Fruit fly (Drosophila melanogaster) whole organism, embryonic: ENCODE measurements around the gene CG9254.
A peak's percentile ranks its signal among the peaks of the same experiment; 100 is the strongest.

Source experiments
- Atf-2 ChIP-seq: fragments of 200-800 bp; sonication (Bioruptor generic); optimal IDR thresholded peaks from 2 replicates; lab custom pipeline; 2016; ENCODE audit warnings: missing biosample characterization, missing genetic modification characterization
- Bteb2 ChIP-seq: fragments of 200-800 bp; sonication (Bioruptor generic); optimal IDR thresholded peaks from 2 replicates; lab custom pipeline; 2016; ENCODE audit warnings: missing biosample characterization, missing genetic modification characterization
- CG10462 ChIP-seq: fragments of 200-800 bp; sonication (Bioruptor generic); optimal IDR thresholded peaks from 2 replicates; lab custom pipeline; 2016; ENCODE audit warnings: missing biosample characterization, missing genetic modification characterization
- CG11398 ChIP-seq: fragments of 200-800 bp; sonication (Bioruptor generic); optimal IDR thresholded peaks from 2 replicates; lab custom pipeline; 2016; ENCODE audit warnings: missing biosample characterization, missing genetic modification characterization
- CG12769 ChIP-seq: fragments of 200-800 bp; sonication (Bioruptor generic); optimal IDR thresholded peaks from 2 replicates; lab custom pipeline; 2019; ENCODE audit warnings: missing biosample characterization, mild to moderate bottlenecking, missing genetic modification characterization, moderate library complexity
- CG13123 ChIP-seq: fragments of 200-800 bp; sonication (Bioruptor generic); optimal IDR thresholded peaks from 2 replicates; lab custom pipeline; 2016; ENCODE audit warnings: missing biosample characterization, missing genetic modification characterization
- CG13894 ChIP-seq: fragments of 200-800 bp; sonication (Bioruptor generic); optimal IDR thresholded peaks from 3 replicates; lab custom pipeline; 2018; ENCODE audit warnings: missing biosample characterization, mild to moderate bottlenecking, missing genetic modification characterization, moderate library complexity
- CG1529 ChIP-seq: fragments of 200-800 bp; sonication (Bioruptor generic); optimal IDR thresholded peaks from 3 replicates; lab custom pipeline; 2018; ENCODE audit warnings: missing biosample characterization, missing genetic modification characterization
- CG15601 ChIP-seq: fragments of 200-800 bp; sonication (Bioruptor generic); optimal IDR thresholded peaks from 3 replicates; lab custom pipeline; 2019; ENCODE audit warnings: missing biosample characterization, mild to moderate bottlenecking, missing genetic modification characterization, moderate library complexity
- CG17385 ChIP-seq: fragments of 200-800 bp; sonication (Bioruptor generic); optimal IDR thresholded peaks from 3 replicates; lab custom pipeline; 2018; ENCODE audit warnings: missing biosample characterization, mild to moderate bottlenecking, missing genetic modification characterization
- CG18262 ChIP-seq: fragments of 200-800 bp; optimal IDR thresholded peaks from 3 replicates; lab custom pipeline; 2019; ENCODE audit warnings: missing biosample characterization, mild to moderate bottlenecking, missing genetic modification characterization, moderate library complexity
- CG2199 ChIP-seq: fragments of 200-800 bp; sonication (Bioruptor generic); IDR thresholded peaks from 3 replicates; pipeline ENCODE4 v1.3.6; 2022; ENCODE audit warnings: missing biosample characterization, missing genetic modification characterization
- CG32772 ChIP-seq: fragments of 200-800 bp; sonication (Bioruptor generic); IDR thresholded peaks from 2 replicates; pipeline ENCODE4 v1.3.6; 2022; ENCODE audit warnings: missing biosample characterization, missing genetic modification characterization
- CG3847 ChIP-seq: fragments of 200-800 bp; sonication (Bioruptor generic); IDR thresholded peaks from 2 replicates; pipeline ENCODE4 v1.3.6; 2022; ENCODE audit warnings: missing biosample characterization, missing genetic modification characterization
- CG4820 ChIP-seq: fragments of 200-800 bp; sonication (Bioruptor generic); optimal IDR thresholded peaks from 3 replicates; lab custom pipeline; 2016; ENCODE audit warnings: missing biosample characterization, missing genetic modification characterization
- CG5180 ChIP-seq: fragments of 200-800 bp; sonication (Bioruptor generic); optimal IDR thresholded peaks from 3 replicates; lab custom pipeline; 2017; ENCODE audit warnings: missing biosample characterization, missing genetic modification characterization, mild to moderate bottlenecking, moderate library complexity, missing genetic modification reagents
- CG6254 ChIP-seq: fragments of 200-800 bp; sonication (Bioruptor generic); optimal IDR thresholded peaks from 3 replicates; lab custom pipeline; 2017; ENCODE audit warnings: mild to moderate bottlenecking, missing biosample characterization, missing genetic modification reagents, missing genetic modification characterization
- CG7357 ChIP-seq: fragments of 200-800 bp; sonication (Bioruptor generic); IDR thresholded peaks from 3 replicates; pipeline ENCODE4 v1.3.6; 2022; ENCODE audit warnings: missing biosample characterization, missing genetic modification characterization
- CG7556 ChIP-seq: fragments of 200-800 bp; sonication (Bioruptor generic); optimal IDR thresholded peaks from 2 replicates; lab custom pipeline; 2017; ENCODE audit warnings: missing biosample characterization, mild to moderate bottlenecking, missing genetic modification characterization
- CG7745 ChIP-seq: fragments of 200-800 bp; sonication (Bioruptor generic); optimal IDR thresholded peaks from 2 replicates; lab custom pipeline; 2018; ENCODE audit warnings: missing biosample characterization, mild to moderate bottlenecking, missing genetic modification characterization, moderate library complexity
- CG8359 ChIP-seq: fragments of 200-800 bp; sonication (Bioruptor generic); optimal IDR thresholded peaks from 2 replicates; lab custom pipeline; 2017; ENCODE audit warnings: missing biosample characterization, mild to moderate bottlenecking, missing genetic modification characterization, borderline replicate concordance
- Chrac-16 ChIP-seq: fragments of 200-800 bp; sonication (Bioruptor generic); optimal IDR thresholded peaks from 3 replicates; lab custom pipeline; 2016; ENCODE audit warnings: missing biosample characterization, missing genetic modification characterization
- Fer2 ChIP-seq: fragments of 200-800 bp; sonication (Bioruptor generic); optimal IDR thresholded peaks from 2 replicates; lab custom pipeline; 2018; ENCODE audit warnings: missing biosample characterization, mild to moderate bottlenecking, missing genetic modification characterization, moderate library complexity
- Gsc ChIP-seq: fragments of 200-800 bp; sonication (Bioruptor generic); IDR thresholded peaks from 2 replicates; pipeline ENCODE4 v1.3.6; 2022; ENCODE audit warnings: missing biosample characterization, missing genetic modification characterization
- Poxn ChIP-seq: fragments of 200-800 bp; sonication (Bioruptor generic); IDR thresholded peaks from 2 replicates; pipeline ENCODE4 v1.3.6; 2022; ENCODE audit warnings: missing biosample characterization, missing genetic modification characterization
- Sox102F ChIP-seq: fragments of 200-800 bp; sonication (Bioruptor generic); optimal IDR thresholded peaks from 2 replicates; lab custom pipeline; 2018; ENCODE audit warnings: missing biosample characterization, mild to moderate bottlenecking, missing genetic modification characterization, moderate library complexity
- Spps ChIP-seq: fragments of 200-800 bp; sonication (Bioruptor generic); optimal IDR thresholded peaks from 2 replicates; lab custom pipeline; 2018; ENCODE audit warnings: missing biosample characterization, mild to moderate bottlenecking, missing genetic modification characterization
- Ssrp ChIP-seq: fragments of 200-800 bp; sonication (Bioruptor generic); optimal IDR thresholded peaks from 2 replicates; lab custom pipeline; 2018; ENCODE audit warnings: missing biosample characterization, mild to moderate bottlenecking, missing genetic modification characterization, moderate library complexity
- Stat92E ChIP-seq, 3 experiments: fragments of >200 bp in 2 of 3; fragments of 200-800 bp in 1 of 3; sonication (Bioruptor generic) in 1 of 3; optimal IDR thresholded peaks; 2 replicates each; lab custom pipeline; 2017 to 2019; ENCODE audit warnings: missing biosample characterization in 3 of 3, missing genetic modification characterization in 3 of 3, mild to moderate bottlenecking in 1 of 3, moderate library complexity in 1 of 3
- YL-1 ChIP-seq: fragments of 200-800 bp; sonication (Bioruptor generic); optimal IDR thresholded peaks from 3 replicates; lab custom pipeline; 2017; ENCODE audit warnings: missing biosample characterization, mild to moderate bottlenecking, missing genetic modification characterization
- abd-A ChIP-seq: fragments of 200-800 bp; sonication (Bioruptor generic); optimal IDR thresholded peaks from 3 replicates; lab custom pipeline; 2019; ENCODE audit warnings: missing biosample characterization, mild to moderate bottlenecking, missing genetic modification characterization, moderate library complexity
- aop ChIP-seq: fragments of 200-800 bp; sonication (Bioruptor generic); IDR thresholded peaks from 2 replicates; pipeline ENCODE4 v1.3.6; 2022; ENCODE audit warnings: missing biosample characterization, missing genetic modification characterization
- ase ChIP-seq: fragments of 200-800 bp; sonication (Bioruptor generic); IDR thresholded peaks from 3 replicates; pipeline ENCODE4 v1.3.6; 2022; ENCODE audit warnings: missing biosample characterization, missing genetic modification characterization
- bigmax ChIP-seq: fragments of 200-800 bp; sonication (Bioruptor generic); optimal IDR thresholded peaks from 2 replicates; lab custom pipeline; 2018; ENCODE audit warnings: missing biosample characterization, mild to moderate bottlenecking, missing genetic modification characterization
- cas ChIP-seq: fragments of 200-800 bp; sonication (Bioruptor generic); IDR thresholded peaks from 2 replicates; pipeline ENCODE4 v1.3.6; 2022; ENCODE audit warnings: missing biosample characterization, missing genetic modification characterization
- caup ChIP-seq: fragments of 200-800 bp; sonication (Bioruptor generic); optimal IDR thresholded peaks from 3 replicates; lab custom pipeline; 2017; ENCODE audit warnings: missing biosample characterization, mild to moderate bottlenecking, missing genetic modification characterization, moderate library complexity; ENCODE audit not compliant: severe bottlenecking
- ci ChIP-seq: fragments of 200-800 bp; sonication (Bioruptor generic); IDR thresholded peaks from 3 replicates; pipeline ENCODE4 v1.3.6; 2022; ENCODE audit warnings: missing biosample characterization, missing genetic modification characterization
- eve ChIP-seq, 2 experiments: fragments of >200 bp; optimal IDR thresholded peaks; 2 replicates each; lab custom pipeline; 2017; ENCODE audit warnings: missing biosample characterization in 2 of 2, missing genetic modification characterization in 2 of 2
- ftz-f1 ChIP-seq: fragments of 200-800 bp; sonication (Bioruptor generic); optimal IDR thresholded peaks from 2 replicates; lab custom pipeline; 2016; ENCODE audit warnings: missing biosample characterization, missing genetic modification characterization
- gro ChIP-seq: fragments of 200-800 bp; sonication (Bioruptor generic); optimal IDR thresholded peaks from 2 replicates; lab custom pipeline; 2016; ENCODE audit warnings: missing biosample characterization, missing genetic modification characterization
- jigr1 ChIP-seq: fragments of 200-800 bp; sonication (Bioruptor generic); IDR thresholded peaks from 3 replicates; pipeline ENCODE4 v1.3.6; 2022; ENCODE audit warnings: missing biosample characterization, missing genetic modification characterization
- kah ChIP-seq: fragments of 200-800 bp; sonication (Bioruptor generic); optimal IDR thresholded peaks from 2 replicates; lab custom pipeline; 2018; ENCODE audit warnings: missing biosample characterization, mild to moderate bottlenecking, missing genetic modification characterization
- nau ChIP-seq: fragments of 200-800 bp; sonication (Bioruptor generic); optimal IDR thresholded peaks from 3 replicates; lab custom pipeline; 2017; ENCODE audit warnings: missing biosample characterization, mild to moderate bottlenecking, missing genetic modification characterization, missing genetic modification reagents
- oc ChIP-seq: fragments of 200-800 bp; sonication (Bioruptor generic); optimal IDR thresholded peaks from 2 replicates; lab custom pipeline; 2018; ENCODE audit warnings: missing biosample characterization, mild to moderate bottlenecking, missing genetic modification characterization, moderate library complexity
- scrt ChIP-seq: fragments of 200-800 bp; sonication (Bioruptor generic); optimal IDR thresholded peaks from 2 replicates; lab custom pipeline; 2018; ENCODE audit warnings: missing biosample characterization, mild to moderate bottlenecking, missing genetic modification characterization, moderate library complexity
- sd ChIP-seq: fragments of 200-800 bp; sonication (Bioruptor generic); optimal IDR thresholded peaks from 3 replicates; lab custom pipeline; 2018; ENCODE audit warnings: missing biosample characterization, mild to moderate bottlenecking, missing genetic modification characterization, moderate library complexity
- sens ChIP-seq: fragments of 200-800 bp; sonication (Bioruptor generic); peaks from one replicate; lab custom pipeline; 2016; ENCODE audit warnings: missing biosample characterization, missing genetic modification characterization
- seq ChIP-seq: fragments of 200-800 bp; sonication (Bioruptor generic); IDR thresholded peaks from 2 replicates; pipeline ENCODE4 v1.3.6; 2022; ENCODE audit warnings: missing biosample characterization, missing genetic modification characterization
- tin ChIP-seq: fragments of 200-800 bp; sonication (Bioruptor generic); optimal IDR thresholded peaks from 3 replicates; lab custom pipeline; 2016; ENCODE audit warnings: missing biosample characterization, missing genetic modification characterization

Gene CG9254

DNA sequence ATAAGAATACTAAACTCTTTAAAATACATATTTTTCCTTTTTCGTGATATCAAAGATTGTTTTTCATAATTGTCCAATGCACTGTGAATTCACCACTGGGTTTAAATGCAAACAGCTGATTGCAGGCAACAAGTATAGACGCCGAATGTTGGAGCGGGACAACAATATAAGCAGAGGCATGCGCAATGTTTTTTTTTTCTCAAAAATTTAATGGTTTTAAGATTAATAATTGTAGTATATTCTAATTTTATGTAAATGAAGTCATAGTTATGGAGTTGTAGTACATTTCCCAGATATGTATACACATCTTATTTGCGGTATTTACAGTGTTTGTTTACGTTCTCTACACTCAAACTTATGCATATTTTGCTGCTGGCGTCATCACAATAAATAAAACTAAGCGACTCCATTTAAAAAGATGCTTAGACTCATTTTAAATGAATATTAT, 43.5 kb upstream of the CG9254 start (continued):
- TF ChIP-seq seq, result no peak
- no peak for TF ChIP-seq ftz-f1 (GFP tag; lab: Kevin White, UChicago)
- peak; percentile 71 for TF ChIP-seq CG5180 (GFP tag; lab: Kevin White, UChicago)
- no peak for TF ChIP-seq Atf-2 (GFP tag; lab: Kevin White, UChicago)
- no peak for TF ChIP-seq CG10462 (GFP tag; lab: Kevin White, UChicago)
- TF ChIP-seq CG6254 (GFP tag; lab: Kevin White, UChicago), result peak; percentile 3
- no peak for TF ChIP-seq Bteb2
- TF ChIP-seq tin (GFP tag; lab: Kevin White, UChicago), result no peak
- TF ChIP-seq Stat92E (GFP tag; optimal IDR thresholded peaks at IDR 0.05; lab: Kevin White, UChicago), result no peak
- TF ChIP-seq CG13123 (GFP tag; lab: Kevin White, UChicago), result no peak
- TF ChIP-seq CG2199, result no peak
- no peak for TF ChIP-seq jigr1 (GFP tag; lab: Robert Waterston, UW)
- peak; percentile 65 for TF ChIP-seq YL-1
- no peak for TF ChIP-seq gro (GFP tag; lab: Kevin White, UChicago)
- TF ChIP-seq Chrac-16 (GFP tag; lab: Kevin White, UChicago), result no peak
- TF ChIP-seq CG15601 (tag; lab: Kevin White, UChicago), result no peak
- no peak for TF ChIP-seq ase (GFP tag; lab: Robert Waterston, UW)
- no peak for TF ChIP-seq Poxn (GFP tag; lab: Robert Waterston, UW)
- no peak for TF ChIP-seq CG13894
- TF ChIP-seq aop (GFP tag; lab: Robert Waterston, UW), result no peak
- no peak for TF ChIP-seq abd-A
- TF ChIP-seq bigmax (GFP tag; lab: Kevin White, UChicago), result no peak
- peak; percentile 80 for TF ChIP-seq kah
- no peak for TF ChIP-seq CG1529 (GFP tag; lab: Kevin White, UChicago)
- no peak for TF ChIP-seq CG12769 (tag; lab: Kevin White, UChicago)
- TF ChIP-seq Spps (tag; lab: Kevin White, UChicago), result no peak
- no peak for TF ChIP-seq oc

- TF ChIP-seq sens (GFP tag; lab: Kevin White, UChicago) (peak; percentile 21), CG8359 (peak; percentile 95), CG11398 (GFP tag; lab: Kevin White, UChicago) (no peak), CG17385 (no peak), cas (GFP tag; lab: Robert Waterston, UW) (no peak), nau (GFP tag; lab: Kevin White, UChicago) (no peak)
Measured at dm6 chr2L:13629943-13630342, 33.0 kb upstream of the CG9254 start.

DNA sequence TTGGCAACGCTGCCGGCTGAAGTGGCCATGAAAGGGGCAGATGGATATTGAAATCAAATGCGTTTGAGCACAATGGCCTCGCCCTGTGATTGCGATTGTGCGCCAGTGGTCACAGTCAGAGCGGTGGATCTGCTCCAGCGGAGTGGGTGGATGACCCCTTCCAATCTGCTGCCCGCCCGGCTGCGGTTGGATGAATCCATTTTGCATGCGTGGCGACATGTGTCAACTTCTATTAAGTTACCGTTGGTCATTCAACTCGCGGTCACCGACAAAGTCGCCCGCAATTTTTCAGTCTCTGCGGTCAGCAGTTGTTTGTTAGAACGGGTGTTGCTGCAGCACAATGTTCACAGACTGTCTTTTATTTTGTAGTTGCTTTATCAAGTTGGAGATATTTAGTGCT, 18.6 kb upstream of the CG9254 start:
- TF ChIP-seq Spps (tag; lab: Kevin White, UChicago) (no peak), sens (GFP tag; lab: Kevin White, UChicago) (peak; percentile 7), CG4820 (GFP tag; lab: Kevin White, UChicago) (no peak), ci (0 out of 3 replicates have a peak, but pooled peaks have one; percentile 6), CG7357 (no peak)

- TF ChIP-seq scrt (GFP tag; lab: Kevin White, UChicago), result no peak
- TF ChIP-seq eve (GFP tag; optimal IDR thresholded peaks at IDR 0.05; lab: Kevin White, UChicago), result no peak
- no peak for TF ChIP-seq Gsc (GFP tag; lab: Robert Waterston, UW)
- TF ChIP-seq sd (tag; lab: Kevin White, UChicago), result no peak
- peak; percentile 14 for TF ChIP-seq Sox102F (GFP tag; lab: Kevin White, UChicago)
- peak; percentile 19 for TF ChIP-seq Ssrp
- no peak for TF ChIP-seq CG3847 (GFP tag; lab: Robert Waterston, UW)
- no peak for TF ChIP-seq Fer2 (tag; lab: Kevin White, UChicago)
- TF ChIP-seq CG18262, result peak; percentile 57
- TF ChIP-seq CG7745 (tag; lab: Kevin White, UChicago), result no peak
- TF ChIP-seq CG7556 (GFP tag; lab: Kevin White, UChicago), result peak; percentile 30
- TF ChIP-seq caup (GFP tag; lab: Kevin White, UChicago), result no peak
- no peak for TF ChIP-seq CG2199
- TF ChIP-seq CG32772 (GFP tag; lab: Robert Waterston, UW), result no peak
Measured at dm6 chr2L:13613720-13614119, 16.7 kb upstream of the CG9254 start.
